Fruit fly (Drosophila melanogaster) whole organism, larva: ENCODE results near the gene CG3123.

Experiments used
- noc ChIP-seq: fragments of 200-800 bp; sonication (Bioruptor generic); optimal IDR thresholded peaks from 3 replicates; lab custom pipeline; 2019; ENCODE audit warnings: missing biosample characterization, mild to moderate bottlenecking, missing genetic modification characterization, moderate library complexity

The CG3123 gene

DNA sequence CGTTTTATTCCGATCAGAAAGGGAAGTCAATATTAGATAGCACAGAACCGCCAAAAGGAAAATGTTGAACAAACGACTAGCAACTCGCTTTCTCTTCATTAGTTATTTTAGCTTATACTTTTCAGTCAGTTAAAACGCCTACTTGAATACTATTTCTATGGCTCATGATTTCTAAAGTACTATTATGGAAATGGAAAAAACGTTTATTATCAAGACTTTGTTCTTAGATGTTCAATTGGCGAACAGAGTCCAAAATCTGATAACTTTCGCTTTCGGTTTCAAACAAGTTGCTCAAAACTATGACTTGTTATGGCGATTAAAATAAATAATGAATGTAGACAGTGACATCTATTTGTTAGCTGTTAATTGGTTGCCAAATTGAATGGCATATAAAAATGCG, at the start of gene CG3123:
Gene CG3123, minus strand, starts transcription at position 101 of the 400 bp plus-strand sequence.
- no peak for TF ChIP-seq noc (tag; lab: Kevin White, UChicago)

DNA sequence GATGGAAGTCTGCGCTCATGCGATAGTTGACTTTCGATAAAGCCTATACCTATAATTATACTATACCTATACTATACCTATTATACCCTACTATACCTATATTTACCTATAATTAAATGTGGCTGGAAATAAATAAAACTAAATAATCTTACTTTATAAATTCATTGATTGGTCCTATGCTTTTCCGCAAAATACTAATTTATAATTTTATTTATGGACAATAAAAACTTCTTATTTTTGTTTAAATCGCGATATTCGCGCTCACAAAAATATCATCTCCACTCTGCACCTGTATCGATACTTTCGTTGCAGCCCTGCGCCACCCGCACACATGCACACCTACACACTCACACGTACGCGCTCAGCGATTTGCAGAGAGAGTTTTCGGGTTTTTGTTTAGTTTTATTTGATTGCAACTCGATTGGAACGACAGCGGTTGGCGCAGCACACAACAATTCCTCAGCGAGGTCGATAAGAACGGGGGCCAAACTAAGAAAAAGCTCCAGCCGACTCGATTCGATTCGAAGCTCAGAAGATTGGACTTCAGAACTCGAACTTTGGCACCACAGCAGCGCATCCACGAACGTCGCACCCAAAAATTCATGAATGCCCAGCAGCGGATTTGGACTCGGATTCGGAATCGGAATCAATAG, 49.4 kb upstream of the CG3123 start, which contains the start of gene CG8814:
Gene CG8814, plus strand, starts transcription at position 349 of the 653 bp plus-strand sequence.
- TF ChIP-seq noc (tag; lab: Kevin White, UChicago) = peak; percentile 72

DNA sequence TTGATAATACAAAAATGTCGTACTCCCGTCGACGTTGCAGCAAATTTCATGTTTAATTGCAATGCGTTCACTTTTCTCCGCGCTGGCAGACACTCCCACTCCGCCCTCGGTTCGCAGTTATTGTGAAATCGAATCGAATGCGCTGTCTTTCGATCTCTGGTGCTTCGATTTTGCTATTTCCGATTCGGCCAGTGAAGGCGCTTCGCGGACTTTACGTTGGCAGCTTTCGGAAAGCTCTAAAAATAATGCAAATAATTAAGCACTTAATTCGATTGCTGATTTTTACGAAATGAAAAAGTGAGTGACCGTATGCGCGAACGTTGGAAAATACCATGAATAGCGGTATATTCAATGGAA, 48.9 kb upstream of the CG3123 start, which contains the start of gene Ifrd1:
Gene Ifrd1, minus strand, starts transcription at position 305 of the 357 bp plus-strand sequence.
- TF ChIP-seq noc (tag; lab: Kevin White, UChicago) = no peak

DNA sequence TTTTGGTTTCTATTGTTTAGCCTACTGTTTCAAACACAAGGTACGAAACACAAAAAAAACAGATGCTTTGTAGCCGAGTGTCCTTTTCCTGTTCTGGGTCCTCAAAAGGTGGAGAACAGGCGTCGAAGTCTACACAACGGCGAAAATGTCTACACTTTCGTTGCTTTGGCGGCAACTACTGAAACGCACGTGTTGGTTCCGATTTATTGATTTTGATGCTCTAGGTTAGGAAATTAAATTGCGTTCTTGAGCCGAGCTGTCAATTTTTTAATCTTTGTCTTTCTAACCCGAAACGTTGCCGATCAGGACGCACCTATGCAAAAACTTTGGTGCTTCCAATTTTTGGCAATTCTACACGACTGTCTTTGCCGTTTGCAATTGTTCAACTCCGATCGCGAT, 48.4 kb upstream of the CG3123 start:
- TF ChIP-seq noc (tag; lab: Kevin White, UChicago) = no peak

DNA sequence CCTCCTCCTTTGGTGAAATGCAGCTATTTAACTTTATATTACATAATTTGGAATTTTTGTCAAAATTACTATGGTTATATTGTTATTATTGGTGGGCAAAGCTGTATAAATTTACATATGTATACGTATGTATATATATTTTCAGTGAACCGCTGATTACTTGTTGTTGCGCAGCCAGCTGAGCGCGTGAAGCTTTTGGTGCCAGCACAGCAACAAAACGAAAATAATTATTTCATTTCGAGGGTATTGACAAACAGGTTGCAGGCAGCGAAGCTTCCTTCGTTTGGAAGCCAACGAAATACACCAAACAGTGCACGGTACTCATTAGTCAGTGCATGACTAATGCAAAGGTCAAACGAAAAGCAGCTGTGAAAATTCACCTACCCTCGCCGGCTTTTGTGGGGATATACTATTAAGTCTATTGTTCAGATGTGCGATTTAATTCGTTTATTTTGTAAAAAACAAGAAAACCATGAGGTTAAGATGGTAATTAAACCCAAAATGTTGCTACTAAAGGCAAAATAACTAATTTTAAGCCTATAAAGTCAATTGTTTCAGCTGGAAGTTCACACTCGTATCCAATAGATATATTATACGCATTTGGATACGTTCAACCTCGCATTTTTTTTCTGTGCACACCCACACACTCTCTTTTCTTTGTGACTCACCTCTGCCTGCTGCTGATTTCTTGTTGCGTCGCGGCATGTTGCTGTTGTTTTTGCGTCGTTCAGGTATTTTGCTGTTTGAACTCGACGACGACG, 47.8 kb upstream of the CG3123 start:
- peak; percentile 2 for TF ChIP-seq noc (tag; lab: Kevin White, UChicago)

DNA sequence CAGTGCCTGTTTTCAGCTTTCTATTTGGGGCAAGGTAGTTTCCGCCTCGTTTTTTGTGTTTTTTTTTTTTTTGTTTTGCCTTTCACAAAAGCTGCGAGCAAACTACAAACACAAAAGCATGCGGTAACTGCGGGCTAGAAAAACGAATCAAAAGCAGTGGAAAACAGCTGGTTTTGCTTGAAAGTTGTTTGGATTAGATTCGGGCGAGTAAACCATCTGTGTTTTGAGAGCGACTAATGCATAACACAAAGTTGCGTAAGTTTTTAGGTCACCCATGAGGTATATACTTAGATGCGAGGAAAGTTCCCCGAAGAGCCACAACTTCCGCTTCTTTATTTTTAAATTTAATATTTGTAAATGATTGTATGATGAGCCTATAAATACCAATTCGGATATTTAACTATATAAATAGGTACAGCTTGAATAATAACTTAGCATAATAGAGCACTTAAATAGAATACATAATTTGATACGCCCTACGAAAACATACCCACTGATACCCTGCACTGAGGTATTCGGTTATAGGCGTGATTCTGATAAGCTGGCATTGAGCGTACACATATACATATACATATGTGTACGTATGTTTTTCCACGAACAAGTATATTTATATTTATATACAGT, 47.1 kb upstream of the CG3123 start:
- peak; percentile 44 for TF ChIP-seq noc (tag; lab: Kevin White, UChicago)

DNA sequence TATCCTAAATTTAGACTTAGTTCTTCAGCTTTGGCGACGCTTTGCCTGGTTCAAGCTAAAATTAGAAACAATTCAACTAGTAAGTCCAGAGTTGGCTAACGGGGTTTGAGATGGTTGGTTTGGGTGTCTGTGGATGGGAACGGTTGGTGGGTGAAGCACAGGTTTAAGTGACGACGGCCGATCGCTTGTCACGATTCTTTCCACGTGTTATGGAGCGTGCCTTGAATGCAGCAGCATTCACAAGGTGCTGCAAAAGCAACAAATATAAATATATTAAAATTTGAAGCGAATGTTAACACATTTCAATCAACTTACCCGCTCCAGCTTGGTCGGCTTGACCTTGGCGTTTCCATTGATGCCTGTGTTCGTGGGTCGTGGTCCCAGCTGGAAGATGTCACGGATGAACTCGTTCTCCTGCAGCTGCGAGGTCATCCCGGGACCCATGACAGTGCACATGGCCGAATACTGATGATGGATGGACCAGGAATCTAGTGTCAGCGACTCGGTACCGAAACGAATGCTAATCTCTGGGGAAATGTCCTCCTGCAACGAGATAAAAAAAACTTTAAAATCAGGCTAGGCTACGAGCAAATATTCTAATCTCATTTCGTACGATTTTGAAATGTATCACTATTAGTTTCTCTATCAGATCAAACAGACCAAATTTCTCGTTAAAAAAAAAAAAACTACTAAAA, 43.8 kb upstream of the CG3123 start, which contains the start of gene CG8813:
Gene CG8813, plus strand, starts transcription at position 645 of the 695 bp plus-strand sequence.
- no peak for TF ChIP-seq noc (tag; lab: Kevin White, UChicago)

DNA sequence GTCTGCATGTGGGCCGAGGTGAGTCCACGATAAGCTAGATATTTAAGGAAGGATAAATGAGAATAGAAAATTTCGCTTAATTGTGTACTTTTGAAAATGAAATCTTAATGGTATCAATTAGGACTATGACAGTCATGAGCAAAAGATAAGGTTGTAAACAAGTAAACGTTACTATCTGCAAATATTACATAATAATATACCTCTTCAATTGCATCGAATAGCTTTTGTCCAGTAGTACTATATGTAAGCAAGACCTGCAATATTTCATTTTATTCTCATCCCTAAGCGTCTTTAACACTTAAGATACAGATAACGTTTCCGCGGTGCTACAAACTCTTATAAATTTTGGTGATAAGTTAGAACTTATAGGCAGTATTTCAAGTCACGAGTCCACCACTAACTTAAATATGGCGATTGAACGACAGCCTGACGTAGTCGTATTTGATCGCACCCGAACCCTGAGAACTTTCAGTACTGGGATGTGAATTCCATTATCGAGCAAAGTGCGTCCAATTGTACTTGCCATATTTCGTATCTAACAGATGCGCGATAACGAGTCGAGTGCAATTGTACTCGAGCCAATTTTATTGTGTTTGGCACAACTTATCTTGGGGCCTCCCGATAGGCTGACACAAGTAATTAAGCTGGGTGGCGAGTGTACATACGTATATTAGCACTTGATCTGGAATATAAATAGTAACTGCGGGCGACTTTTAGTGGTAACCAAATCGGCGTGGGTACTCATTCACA, 40.4 kb upstream of the CG3123 start:
- peak; percentile 43 for TF ChIP-seq noc (tag; lab: Kevin White, UChicago)

DNA sequence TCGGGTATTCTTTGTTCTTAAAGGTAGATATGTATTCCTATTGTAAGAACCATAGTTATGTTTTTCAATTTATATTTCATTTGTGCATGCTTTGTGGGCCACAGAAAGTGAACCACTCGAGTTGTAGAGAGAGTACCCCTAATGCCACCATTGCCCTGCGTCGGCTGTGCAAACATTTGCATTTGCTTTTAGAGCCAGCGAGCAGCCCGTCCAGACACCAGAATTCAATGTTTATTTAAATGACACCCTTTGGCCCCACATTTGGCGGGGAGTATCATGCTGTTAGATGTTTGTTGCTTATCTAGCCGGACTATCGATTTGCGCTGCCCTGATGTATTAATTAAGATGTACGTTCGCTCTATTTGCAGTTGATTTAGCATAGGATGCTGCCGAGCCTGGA, 39.3 kb upstream of the CG3123 start:
- no peak for TF ChIP-seq noc (tag; lab: Kevin White, UChicago)

DNA sequence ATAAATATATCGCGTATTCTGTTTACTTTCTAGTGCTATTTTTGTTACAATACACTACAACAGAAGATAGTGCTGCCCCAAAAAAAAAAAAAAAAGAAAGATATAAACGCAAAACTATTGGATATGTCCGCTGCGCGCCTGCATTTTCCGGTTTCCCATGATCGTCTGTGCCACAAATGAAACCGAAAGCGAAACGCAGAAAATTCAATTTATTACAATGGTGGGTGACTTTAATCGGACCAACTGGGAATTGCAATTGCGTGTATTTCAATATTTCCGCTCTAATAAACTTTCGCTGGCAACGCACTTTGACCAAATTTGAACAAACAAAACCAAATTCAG, 37.3 kb upstream of the CG3123 start:
- TF ChIP-seq noc (tag; lab: Kevin White, UChicago) = no peak

DNA sequence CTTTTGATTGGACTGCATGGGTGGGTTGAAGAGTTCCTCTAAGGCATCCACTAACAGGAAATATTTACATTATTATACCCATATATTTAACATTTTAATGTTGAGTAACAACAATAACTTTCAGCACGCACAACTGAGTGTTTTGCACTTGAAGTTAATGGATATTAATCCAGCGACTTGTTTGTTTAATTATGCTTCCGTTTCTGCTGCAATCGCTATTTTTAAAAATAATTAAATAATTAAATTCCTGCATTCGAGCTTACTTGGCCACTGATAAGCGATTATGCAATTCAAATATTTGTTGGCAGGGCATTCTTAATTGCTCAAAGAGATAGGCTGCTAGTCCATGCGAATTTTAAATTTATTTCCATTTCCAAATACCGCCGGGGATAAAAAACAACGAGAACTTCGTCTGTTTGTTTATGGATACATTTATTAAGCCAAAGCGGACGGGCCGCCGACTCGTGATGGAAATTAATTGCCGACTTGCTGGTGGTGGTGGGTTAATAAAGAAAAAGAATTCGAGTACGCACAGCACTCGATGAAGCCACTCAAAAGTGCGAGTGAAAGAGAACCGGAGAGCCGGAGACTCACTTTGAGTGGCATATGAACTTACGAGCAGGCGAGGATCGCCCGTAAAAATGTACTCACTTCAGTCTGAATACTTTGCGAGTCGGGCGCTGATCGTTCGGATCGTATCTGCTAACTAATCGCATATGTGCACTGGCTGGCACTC, 36.7 kb upstream of the CG3123 start:
- peak; percentile 11 for TF ChIP-seq noc (tag; lab: Kevin White, UChicago)

DNA sequence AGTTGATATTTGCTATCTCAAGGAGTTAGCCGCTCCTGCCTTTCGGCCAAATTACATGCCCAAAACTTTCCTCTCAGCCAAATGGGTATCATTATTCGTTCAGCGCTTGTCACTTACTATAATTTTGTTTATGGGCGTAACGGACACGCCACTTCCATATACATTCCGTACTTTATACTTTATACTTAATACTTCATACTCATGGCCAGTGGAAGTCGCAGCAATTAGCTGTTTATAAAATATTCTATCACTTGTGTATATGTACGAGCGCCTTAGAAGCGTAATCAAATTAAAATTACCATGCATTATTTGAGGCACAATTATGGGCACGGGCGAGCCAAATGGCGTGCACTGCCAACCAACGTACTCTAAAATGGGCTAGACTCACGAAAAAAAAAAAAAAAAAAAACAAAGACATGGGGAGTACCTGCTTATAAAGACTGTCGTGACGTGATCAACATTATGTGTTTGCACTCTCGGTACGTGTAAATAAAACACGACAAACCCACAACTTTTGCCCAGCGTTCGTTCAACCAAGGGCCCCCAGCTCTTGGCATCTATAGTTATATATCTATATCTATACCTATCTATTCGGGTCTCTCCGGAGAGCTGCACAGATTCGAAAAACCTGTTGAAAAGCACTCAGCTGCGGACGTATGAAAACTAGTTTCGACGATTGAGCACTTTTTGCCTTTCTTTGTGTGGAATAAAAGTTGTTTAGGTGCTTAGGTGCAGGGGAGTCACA, 36.0 kb upstream of the CG3123 start:
- TF ChIP-seq noc (tag; lab: Kevin White, UChicago) = no peak

DNA sequence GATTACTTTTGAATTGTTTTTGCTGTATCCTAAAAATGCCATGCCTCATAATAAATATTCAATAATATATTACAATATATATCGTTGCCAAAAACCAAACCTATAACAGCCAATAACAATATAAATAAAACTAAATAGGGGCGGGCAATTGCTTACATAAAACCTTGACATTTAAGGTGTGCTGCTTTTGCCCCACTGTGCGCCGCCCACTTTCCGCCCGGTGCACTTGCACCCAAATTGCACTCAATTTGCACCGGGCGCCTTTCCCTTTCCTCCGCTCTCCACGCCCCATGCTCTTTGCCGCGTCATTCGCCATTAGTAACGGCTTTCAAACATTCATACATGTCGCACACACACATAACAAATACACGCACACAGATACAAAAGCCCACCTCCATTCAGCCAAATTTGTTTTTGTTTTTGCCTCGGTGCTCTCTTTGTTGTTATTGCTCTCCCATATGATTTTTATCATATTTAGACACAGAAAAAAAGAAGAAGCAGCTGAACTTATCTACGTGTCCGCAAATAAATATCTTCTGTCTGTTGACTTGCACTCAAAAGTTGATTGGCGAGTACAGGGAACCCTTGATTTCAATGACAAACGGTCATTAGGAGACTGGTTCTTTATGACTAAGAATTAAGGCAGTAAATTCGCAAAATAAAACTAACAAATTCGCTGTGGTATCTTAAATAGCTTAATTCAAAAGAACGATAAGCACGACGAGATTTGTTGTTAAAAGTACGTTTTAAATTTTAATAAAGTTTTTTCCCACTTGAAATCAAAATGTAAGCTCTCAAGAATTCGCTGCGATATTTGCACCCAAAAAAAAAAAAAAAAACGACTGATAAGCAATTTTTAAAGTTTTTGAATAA, 32.8 kb upstream of the CG3123 start:
- TF ChIP-seq noc (tag; lab: Kevin White, UChicago) = peak; percentile 62
